Fruit fly (Drosophila melanogaster) whole organism, embryonic: ENCODE data around the gene CG42271.

Source experiments
- Atf6 ChIP-seq: fragments of 200-800 bp; sonication (Bioruptor generic); IDR thresholded peaks from 2 replicates; pipeline ENCODE4 v1.3.6; 2022; ENCODE audit warnings: missing biosample characterization, missing genetic modification characterization
- BEAF-32 ChIP-seq: fragments of 200-800 bp; sonication (Bioruptor generic); optimal IDR thresholded peaks from 3 replicates; lab custom pipeline; 2017; ENCODE audit warnings: missing biosample characterization, missing genetic modification characterization, mild to moderate bottlenecking, moderate library complexity, missing genetic modification reagents
- CG10267 ChIP-seq: fragments of 200-800 bp; sonication (Bioruptor generic); optimal IDR thresholded peaks from 2 replicates; lab custom pipeline; 2018; ENCODE audit warnings: missing biosample characterization, mild to moderate bottlenecking, missing genetic modification characterization, moderate library complexity
- CG10543 ChIP-seq: fragments of 200-800 bp; sonication (Bioruptor generic); optimal IDR thresholded peaks from 3 replicates; lab custom pipeline; 2017; ENCODE audit warnings: missing biosample characterization, mild to moderate bottlenecking, missing genetic modification characterization, moderate library complexity
- CG11695 ChIP-seq: fragments of 200-800 bp; sonication (Bioruptor generic); IDR thresholded peaks from 3 replicates; pipeline ENCODE4 v1.3.6; 2022; ENCODE audit warnings: missing biosample characterization, missing genetic modification characterization
- CG12104 ChIP-seq: fragments of 200-800 bp; sonication (Bioruptor generic); optimal IDR thresholded peaks from 3 replicates; lab custom pipeline; 2016; ENCODE audit warnings: missing biosample characterization, missing genetic modification characterization
- CG12659 ChIP-seq: fragments of 200-800 bp; sonication (Bioruptor generic); optimal IDR thresholded peaks from 3 replicates; lab custom pipeline; 2017; ENCODE audit warnings: mild to moderate bottlenecking, missing biosample characterization, missing genetic modification reagents, missing genetic modification characterization
- CG13287 ChIP-seq: fragments of 200-800 bp; sonication (Bioruptor generic); IDR thresholded peaks from 2 replicates; pipeline ENCODE4 v1.3.6; 2022; ENCODE audit warnings: missing biosample characterization, missing genetic modification characterization; ENCODE audit not compliant: partially characterized antibody
- CG14050 ChIP-seq: fragments of 200-800 bp; sonication (Bioruptor generic); IDR thresholded peaks from 3 replicates; pipeline ENCODE4 v1.3.6; 2022; ENCODE audit warnings: missing biosample characterization, missing genetic modification characterization
- CG17912 ChIP-seq: fragments of 200-800 bp; sonication (Bioruptor generic); optimal IDR thresholded peaks from 2 replicates; lab custom pipeline; 2018; ENCODE audit warnings: missing biosample characterization, mild to moderate bottlenecking, missing genetic modification characterization
- CG31365 ChIP-seq: fragments of 200-800 bp; sonication (Bioruptor generic); optimal IDR thresholded peaks from 2 replicates; lab custom pipeline; 2018; ENCODE audit warnings: missing biosample characterization, mild to moderate bottlenecking, missing genetic modification characterization
- CG32532 ChIP-seq: fragments of 200-800 bp; sonication (Bioruptor generic); IDR thresholded peaks from 2 replicates; pipeline ENCODE4 v1.3.6; 2022; ENCODE audit warnings: missing biosample characterization, missing genetic modification characterization
- CG3995 ChIP-seq: fragments of 200-800 bp; sonication (Bioruptor generic); optimal IDR thresholded peaks from 3 replicates; lab custom pipeline; 2016; ENCODE audit warnings: missing biosample characterization, missing genetic modification characterization
- CG6272 ChIP-seq: fragments of 200-800 bp; sonication (Bioruptor generic); IDR thresholded peaks from 2 replicates; pipeline ENCODE4 v1.3.6; 2022; ENCODE audit warnings: missing biosample characterization, missing genetic modification characterization
- CG6654 ChIP-seq: fragments of 200-800 bp; sonication (Bioruptor generic); optimal IDR thresholded peaks from 2 replicates; lab custom pipeline; 2017; ENCODE audit warnings: missing biosample characterization, mild to moderate bottlenecking, missing genetic modification characterization
- CG7271 ChIP-seq: fragments of 200-800 bp; sonication (Bioruptor generic); optimal IDR thresholded peaks from 2 replicates; lab custom pipeline; 2018; ENCODE audit warnings: missing biosample characterization, mild to moderate bottlenecking, missing genetic modification characterization, moderate library complexity
- CG7928 ChIP-seq: fragments of 200-800 bp; sonication (Bioruptor generic); optimal IDR thresholded peaks from 2 replicates; lab custom pipeline; 2017; ENCODE audit warnings: missing biosample characterization, mild to moderate bottlenecking, missing genetic modification characterization
- CG8388 ChIP-seq: fragments of 200-800 bp; sonication (Bioruptor generic); optimal IDR thresholded peaks from 2 replicates; lab custom pipeline; 2019; ENCODE audit warnings: missing biosample characterization, mild to moderate bottlenecking, missing genetic modification characterization, moderate library complexity
- CG9215 ChIP-seq: fragments of 200-800 bp; sonication (Bioruptor generic); IDR thresholded peaks from 2 replicates; pipeline ENCODE4 v1.3.6; 2022; ENCODE audit warnings: missing biosample characterization, missing genetic modification characterization
- CG9437 ChIP-seq: fragments of 200-800 bp; sonication (Bioruptor generic); optimal IDR thresholded peaks from 2 replicates; lab custom pipeline; 2018; ENCODE audit warnings: missing biosample characterization, mild to moderate bottlenecking, missing genetic modification characterization
- D ChIP-seq, 2 experiments: fragments of 200-800 bp in 1 of 2; fragments of >200 bp in 1 of 2; sonication (Bioruptor generic) in 1 of 2; optimal IDR thresholded peaks; 2 replicates in 1 of 2; 3 replicates in 1 of 2; lab custom pipeline; 2017; ENCODE audit warnings: mild to moderate bottlenecking in 1 of 2, missing biosample characterization in 1 of 2, missing genetic modification characterization in 1 of 2, missing genetic modification reagents in 1 of 2
- Dbx ChIP-seq: fragments of 200-800 bp; sonication (Bioruptor generic); IDR thresholded peaks from 3 replicates; pipeline ENCODE4 v1.3.6; 2022; ENCODE audit warnings: missing biosample characterization, missing genetic modification characterization
- Dll ChIP-seq: fragments of 200-800 bp; sonication (Bioruptor generic); IDR thresholded peaks from 4 replicates; pipeline ENCODE4 v1.3.6; 2022; ENCODE audit warnings: missing biosample characterization, missing genetic modification characterization; ENCODE audit not compliant: partially characterized antibody
- Dp ChIP-seq: fragments of 200-800 bp; sonication (Bioruptor generic); optimal IDR thresholded peaks from 2 replicates; lab custom pipeline; 2018; ENCODE audit warnings: missing biosample characterization, mild to moderate bottlenecking, missing genetic modification characterization, moderate library complexity
- HLH4C ChIP-seq: fragments of 200-800 bp; sonication (Bioruptor generic); IDR thresholded peaks from 3 replicates; pipeline ENCODE4 v1.3.6; 2022; ENCODE audit warnings: missing biosample characterization, missing genetic modification characterization; ENCODE audit not compliant: partially characterized antibody
- Hmr ChIP-seq: fragments of 200-800 bp; sonication (Bioruptor generic); optimal IDR thresholded peaks from 3 replicates; lab custom pipeline; 2017; ENCODE audit warnings: mild to moderate bottlenecking, missing biosample characterization, missing genetic modification reagents, missing genetic modification characterization
- Hr3 ChIP-seq: fragments of 200-800 bp; sonication (Bioruptor generic); optimal IDR thresholded peaks from 3 replicates; lab custom pipeline; 2016; ENCODE audit warnings: missing biosample characterization, missing genetic modification characterization
- Ssrp ChIP-seq: fragments of 200-800 bp; sonication (Bioruptor generic); optimal IDR thresholded peaks from 2 replicates; lab custom pipeline; 2018; ENCODE audit warnings: missing biosample characterization, mild to moderate bottlenecking, missing genetic modification characterization, moderate library complexity
- al ChIP-seq: fragments of 200-800 bp; sonication (Bioruptor generic); IDR thresholded peaks from 2 replicates; pipeline ENCODE4 v1.3.6; 2022; ENCODE audit warnings: missing biosample characterization, missing genetic modification characterization
- bab2 ChIP-seq: fragments of 200-800 bp; sonication (Bioruptor generic); optimal IDR thresholded peaks from 2 replicates; lab custom pipeline; 2016; ENCODE audit warnings: missing biosample characterization, missing genetic modification characterization
- bcd ChIP-seq: fragments of 200-800 bp; sonication (Bioruptor generic); optimal IDR thresholded peaks from 2 replicates; lab custom pipeline; 2017; ENCODE audit warnings: missing biosample characterization, mild to moderate bottlenecking, missing genetic modification characterization
- esg ChIP-seq: fragments of 200-800 bp; sonication (Bioruptor generic); conservative IDR thresholded peaks from 2 replicates; pipeline ENCODE4 v1.3.6; 2022; ENCODE audit warnings: missing biosample characterization, missing genetic modification characterization
- gfzf ChIP-seq: fragments of 200-800 bp; sonication (Bioruptor generic); optimal IDR thresholded peaks from 2 replicates; lab custom pipeline; 2016; ENCODE audit warnings: missing biosample characterization, mild to moderate bottlenecking, missing genetic modification characterization, moderate library complexity
- h ChIP-seq: fragments of >200 bp; optimal IDR thresholded peaks from 2 replicates; lab custom pipeline; 2017
- ham ChIP-seq: fragments of 200-800 bp; sonication (Bioruptor generic); IDR thresholded peaks from 2 replicates; pipeline ENCODE4 v1.3.6; 2022; ENCODE audit warnings: missing biosample characterization, missing genetic modification characterization
- hkb ChIP-seq, 2 experiments: fragments of 200-800 bp in 1 of 2; fragments of >200 bp in 1 of 2; sonication (Bioruptor generic) in 1 of 2; IDR thresholded peaks in 1 of 2; optimal IDR thresholded peaks in 1 of 2; 2 replicates each; pipeline versions ENCODE4 v1.3.6 to Lab custom; 2017 to 2022; ENCODE audit warnings: missing biosample characterization in 1 of 2, missing genetic modification characterization in 1 of 2
- jigr1 ChIP-seq: fragments of 200-800 bp; sonication (Bioruptor generic); IDR thresholded peaks from 3 replicates; pipeline ENCODE4 v1.3.6; 2022; ENCODE audit warnings: missing biosample characterization, missing genetic modification characterization
- jumu ChIP-seq: fragments of 200-800 bp; sonication (Bioruptor generic); optimal IDR thresholded peaks from 3 replicates; lab custom pipeline; 2016; ENCODE audit warnings: missing biosample characterization, missing genetic modification characterization
- ken ChIP-seq: fragments of 200-800 bp; sonication (Bioruptor generic); IDR thresholded peaks from 3 replicates; pipeline ENCODE4 v1.3.6; 2022; ENCODE audit warnings: missing biosample characterization, missing genetic modification characterization
- lab ChIP-seq: fragments of 200-800 bp; sonication (Bioruptor generic); optimal IDR thresholded peaks from 3 replicates; lab custom pipeline; 2017; ENCODE audit warnings: missing biosample characterization, missing genetic modification characterization, mild to moderate bottlenecking, moderate library complexity, missing genetic modification reagents
- mirr ChIP-seq: fragments of 200-800 bp; sonication (Bioruptor generic); optimal IDR thresholded peaks from 3 replicates; lab custom pipeline; 2018; ENCODE audit warnings: missing biosample characterization, mild to moderate bottlenecking, missing genetic modification characterization
- nerfin-2 ChIP-seq: fragments of 200-800 bp; sonication (Bioruptor generic); IDR thresholded peaks from 2 replicates; pipeline ENCODE4 v1.3.6; 2022; ENCODE audit warnings: missing biosample characterization, missing genetic modification characterization; ENCODE audit not compliant: partially characterized antibody
- pzg ChIP-seq: fragments of 200-800 bp; sonication (Bioruptor generic); optimal IDR thresholded peaks from 3 replicates; lab custom pipeline; 2018; ENCODE audit warnings: missing biosample characterization, mild to moderate bottlenecking, missing genetic modification characterization, moderate library complexity
- schlank ChIP-seq: fragments of 200-800 bp; sonication (Bioruptor generic); optimal IDR thresholded peaks from 2 replicates; lab custom pipeline; 2018; ENCODE audit warnings: missing biosample characterization, mild to moderate bottlenecking, missing genetic modification characterization
- unpg ChIP-seq: fragments of 200-800 bp; sonication (Bioruptor generic); optimal IDR thresholded peaks from 3 replicates; lab custom pipeline; 2018; ENCODE audit warnings: missing biosample characterization, mild to moderate bottlenecking, missing genetic modification characterization, moderate library complexity
- wek ChIP-seq: fragments of 200-800 bp; sonication (Bioruptor generic); optimal IDR thresholded peaks from 3 replicates; lab custom pipeline; 2018; ENCODE audit warnings: missing biosample characterization, mild to moderate bottlenecking, missing genetic modification characterization, moderate library complexity
- zen2 ChIP-seq: fragments of 200-800 bp; sonication (Bioruptor generic); IDR thresholded peaks from 3 replicates; pipeline ENCODE4 v1.3.6; 2022; ENCODE audit warnings: missing biosample characterization, missing genetic modification characterization; ENCODE audit not compliant: partially characterized antibody

Gene CG42271

DNA sequence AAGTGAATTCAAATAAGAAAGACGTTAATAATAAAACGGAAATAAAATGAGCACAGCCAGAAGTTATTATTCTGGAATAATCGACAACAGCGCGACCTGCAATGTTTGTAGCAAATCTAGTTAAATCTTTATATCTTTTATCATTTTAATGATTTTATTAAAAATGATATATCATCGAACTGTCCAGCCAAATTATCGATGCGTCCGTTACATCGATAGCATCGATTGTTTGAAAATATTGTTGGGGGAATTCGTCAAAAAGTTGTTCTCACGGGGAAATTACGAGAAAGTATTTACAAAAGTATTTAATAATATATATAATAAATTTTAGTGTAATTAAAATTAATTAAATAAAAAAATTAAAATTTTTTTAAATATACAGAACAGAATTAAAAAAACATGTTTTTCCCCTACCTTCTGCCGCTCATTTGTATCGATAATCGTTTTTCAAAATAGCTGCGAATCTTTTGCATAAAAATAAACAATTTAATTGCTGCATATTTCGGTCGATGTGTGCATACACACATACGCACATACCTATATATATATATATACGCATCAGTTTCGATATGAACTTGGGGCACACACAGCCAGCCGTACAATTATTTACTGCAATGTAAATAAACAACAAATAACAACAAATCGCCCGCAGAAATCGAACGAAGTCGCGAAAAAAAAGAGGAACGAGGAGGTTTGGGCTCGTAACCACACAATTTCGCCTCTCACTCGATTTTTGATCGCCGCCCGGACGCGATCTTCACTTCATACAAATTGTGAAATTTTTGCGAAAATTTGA is 9.3 kb upstream of the CG42271 start, which contains the start of gene CG32599 (continued):
- TF ChIP-seq wek (GFP tag; lab: Kevin White, UChicago) (peak; percentile 89), CG3995 (peak; percentile 75), jumu (GFP tag; lab: Kevin White, UChicago) (no peak), Dll (GFP tag; lab: Robert Waterston, UW) (peak; percentile 73; the same call in 3 of the 4 replicates), gfzf (GFP tag; lab: Kevin White, UChicago) (peak; percentile 27), CG14050 (GFP tag; lab: Robert Waterston, UW) (0 out of 3 replicates have a peak, but pooled peaks have one; percentile 35), CG12104 (peak; percentile 3), mirr (GFP tag; lab: Kevin White, UChicago) (no peak), CG10543 (GFP tag; lab: Kevin White, UChicago) (no peak), unpg (GFP tag; lab: Kevin White, UChicago) (peak; percentile 60), zen2 (no peak; the same call in 2 of the 3 replicates), CG32532 (GFP tag; lab: Robert Waterston, UW) (peak; percentile 56), CG9215 (GFP tag; lab: Robert Waterston, UW) (no peak), esg (GFP tag; lab: Robert Waterston, UW) (no peak), bcd (GFP tag; lab: Kevin White, UChicago) (peak; percentile 9), Ssrp (peak; percentile 40), al (GFP tag; lab: Robert Waterston, UW) (peak; percentile 31; the same call in 1 of the 2 replicates), HLH4C (GFP tag; lab: Robert Waterston, UW) (peak; percentile 81), CG13287 (GFP tag; lab: Robert Waterston, UW) (peak; percentile 72), BEAF-32 (GFP tag; lab: Kevin White, UChicago) (peak; percentile 64), CG8388 (GFP tag; lab: Kevin White, UChicago) (peak; percentile 36), CG7271 (tag; lab: Kevin White, UChicago) (peak; percentile 30), nerfin-2 (GFP tag; lab: Robert Waterston, UW) (peak; percentile 61), CG6272 (GFP tag; lab: Robert Waterston, UW) (peak; percentile 26; the same call in 1 of the 2 replicates), CG9437 (no peak), CG6654 (GFP tag; lab: Kevin White, UChicago) (no peak), hkb (optimal IDR thresholded peaks at IDR 0.05; lab: Kevin White, UChicago) (no peak), hkb (GFP tag; IDR thresholded peaks at IDR 0.05; lab: Robert Waterston, UW) (peak; percentile 54), jigr1 (no peak), CG11695 (GFP tag; lab: Robert Waterston, UW) (0 out of 3 replicates have a peak, but pooled peaks have one; percentile 39), CG7928 (GFP tag; lab: Kevin White, UChicago) (no peak), schlank (tag; lab: Kevin White, UChicago) (no peak), pzg (GFP tag; lab: Kevin White, UChicago) (peak; percentile 23), ham (GFP tag; lab: Robert Waterston, UW) (no peak), lab (GFP tag; lab: Kevin White, UChicago) (peak; percentile 27), Hmr (GFP tag; lab: Kevin White, UChicago) (peak; percentile 38), D (optimal IDR thresholded peaks at IDR 0.05; lab: Kevin White, UChicago) (no peak), D (GFP tag; optimal IDR thresholded peaks at IDR 0.05; lab: Kevin White, UChicago) (no peak), CG12659 (GFP tag; lab: Kevin White, UChicago) (peak; percentile 5), Atf6 (no peak), CG31365 (tag; lab: Kevin White, UChicago) (no peak), Dp (GFP tag; lab: Kevin White, UChicago) (peak; percentile 69), ken (GFP tag; lab: Robert Waterston, UW) (no peak), CG10267 (peak; percentile 44), bab2 (GFP tag; lab: Kevin White, UChicago) (no peak), h (no peak), Dbx (GFP tag; lab: Robert Waterston, UW) (peak; percentile 48; the same call in 1 of the 3 replicates), Hr3 (GFP tag; lab: Kevin White, UChicago) (peak; percentile 20), CG17912 (GFP tag; lab: Kevin White, UChicago) (no peak)
